Worm (Caenorhabditis elegans): ENCODE measurements around the gene F10G2.2.

F10G2.2 gene

ce11 chrV:7330868-7331267 is at the start of gene F10G2.2:
Gene F10G2.2 (plus strand): TSS chrV:7331168.
- TF ChIP-seq nhr-71 (tag; optimal IDR thresholded peaks at IDR 0.05), result no peak
- TF ChIP-seq pag-3 (tag; optimal IDR thresholded peaks at IDR 0.05; ENCODE audit: borderline replicate concordance, insufficient read depth), result no peak
- no peak for TF ChIP-seq jun-1 (tag; optimal IDR thresholded peaks at IDR 0.05)
- TF ChIP-seq grh-1 (GFP tag; IDR thresholded peaks at IDR 0.05), result no peak
- TF ChIP-seq tlp-1 (tag; optimal IDR thresholded peaks at IDR 0.05), result no peak
- TF ChIP-seq unc-86 (tag; optimal IDR thresholded peaks at IDR 0.05), result no peak
- TF ChIP-seq mep-1 (tag; optimal IDR thresholded peaks at IDR 0.05), result no peak

ce11 chrV:7282037-7282436 is 48.9 kb upstream of the F10G2.2 start, which contains the start of gene C13A2.3:
Gene C13A2.3 (plus strand): TSS chrV:7282337.
- TF ChIP-seq nhr-76 (tag; optimal IDR thresholded peaks at IDR 0.05) (no peak), nhr-85 (tag) (no peak), mep-1 (tag; optimal IDR thresholded peaks at IDR 0.05) (no peak), unc-98 (GFP tag; IDR thresholded peaks at IDR 0.05) (no peak), hlh-4 (tag; optimal IDR thresholded peaks at IDR 0.05) (no peak), unc-130 (tag; optimal IDR thresholded peaks at IDR 0.05) (no peak), unc-62 (GFP tag; optimal IDR thresholded peaks at IDR 0.05) (no peak), C34B4.2 (tag; optimal IDR thresholded peaks at IDR 0.05) (no peak), ztf-4 (tag; optimal IDR thresholded peaks at IDR 0.05) (no peak), snu-23 (GFP tag; optimal IDR thresholded peaks at IDR 0.05) (no peak), Y116A8C.19 (tag; optimal IDR thresholded peaks at IDR 0.05; ENCODE audit: borderline replicate concordance) (no peak)

- TF ChIP-seq ztf-4 (tag; optimal IDR thresholded peaks at IDR 0.05), result no peak
- TF ChIP-seq lin-14 (GFP tag; optimal IDR thresholded peaks at IDR 0.05), result no peak
- TF ChIP-seq grh-1 (GFP tag; IDR thresholded peaks at IDR 0.05), result no peak
- TF ChIP-seq isw-1 (GFP tag; IDR thresholded peaks at IDR 0.05), result no peak
- no peak for TF ChIP-seq fkh-8 (tag; optimal IDR thresholded peaks at IDR 0.05)
Observed at ce11 chrV:7288699-7289098, 42.3 kb upstream of the F10G2.2 start, which contains the start of gene C13A2.1. Gene C13A2.1 (plus strand): TSS chrV:7288999.

ce11 chrV:7295270-7295669 is 35.7 kb upstream of the F10G2.2 start, which contains the start of gene F07G11.4:
Gene F07G11.4 (minus strand): TSS chrV:7295370.
- TF ChIP-seq fkh-8 (tag; optimal IDR thresholded peaks at IDR 0.05) (no peak), sup-37 (GFP tag; optimal IDR thresholded peaks at IDR 0.05) (no peak), fos-1 (tag; optimal IDR thresholded peaks at IDR 0.05) (no peak), irx-1 (tag; optimal IDR thresholded peaks at IDR 0.05) (no peak)

- TF ChIP-seq nhr-77 (tag; optimal IDR thresholded peaks at IDR 0.05), result no peak
Observed at ce11 chrV:7297263-7297662, 33.7 kb upstream of the F10G2.2 start, which contains the start of gene srj-32. Gene srj-32 (minus strand): TSS chrV:7297363.

ce11 chrV:7298463-7298862 is 32.5 kb upstream of the F10G2.2 start, which contains the start of gene F07G11.3:
Gene F07G11.3 (plus strand): TSS chrV:7298763.
- TF ChIP-seq ces-1 (GFP tag; optimal IDR thresholded peaks at IDR 0.05), result no peak
- TF ChIP-seq alr-1 (tag; optimal IDR thresholded peaks at IDR 0.05; ENCODE audit: borderline replicate concordance), result no peak
- no peak for TF ChIP-seq ceh-82 (tag; optimal IDR thresholded peaks at IDR 0.05)
- no peak for TF ChIP-seq tbx-2 (tag; optimal IDR thresholded peaks at IDR 0.05)
- no peak for TF ChIP-seq lin-15B (tag; optimal IDR thresholded peaks at IDR 0.05)
- no peak for TF ChIP-seq lir-3 (tag; optimal IDR thresholded peaks at IDR 0.05; ENCODE audit: poor library complexity)
- TF ChIP-seq lin-14 (GFP tag; optimal IDR thresholded peaks at IDR 0.05), result no peak
- no peak for TF ChIP-seq ztf-4 (tag; optimal IDR thresholded peaks at IDR 0.05)
- no peak for TF ChIP-seq fkh-4 (tag; optimal IDR thresholded peaks at IDR 0.05; ENCODE audit: borderline replicate concordance)
- TF ChIP-seq C34B4.2 (tag; optimal IDR thresholded peaks at IDR 0.05), result no peak
- TF ChIP-seq nhr-20 (tag; optimal IDR thresholded peaks at IDR 0.05), result no peak
- no peak for TF ChIP-seq nhr-77 (tag; optimal IDR thresholded peaks at IDR 0.05)
- no peak for TF ChIP-seq aha-1 (tag; optimal IDR thresholded peaks at IDR 0.05)
- TF ChIP-seq hpl-2 (GFP tag; optimal IDR thresholded peaks at IDR 0.05), result no peak
- TF ChIP-seq xbp-1 (tag; optimal IDR thresholded peaks at IDR 0.05), result no peak
- TF ChIP-seq unc-62 (GFP tag; optimal IDR thresholded peaks at IDR 0.05), result no peak
- no peak for TF ChIP-seq nhr-85 (tag)
